Fruit fly (Drosophila melanogaster) whole organism, pupa: ENCODE data around the gene Cdk8.

ENCODE experiments used
- CG10348 ChIP-seq: fragments of 200-800 bp; sonication (Bioruptor generic); IDR thresholded peaks from 2 replicates; pipeline ENCODE4 v1.3.6; 2022; ENCODE audit warnings: missing biosample characterization, missing genetic modification characterization
- CG12605 ChIP-seq: fragments of 200-800 bp; sonication (Bioruptor generic); IDR thresholded peaks from 2 replicates; pipeline ENCODE4 v1.3.6; 2022; ENCODE audit warnings: missing biosample characterization, missing genetic modification characterization
- CG13204 ChIP-seq: fragments of 200-800 bp; sonication (Bioruptor generic); optimal IDR thresholded peaks from 2 replicates; lab custom pipeline; 2018; ENCODE audit warnings: missing biosample characterization, mild to moderate bottlenecking, missing genetic modification characterization, moderate library complexity
- CG9948 ChIP-seq: fragments of 200-800 bp; sonication (Bioruptor generic); optimal IDR thresholded peaks from 2 replicates; lab custom pipeline; 2018; ENCODE audit warnings: missing biosample characterization, mild to moderate bottlenecking, missing genetic modification characterization, moderate library complexity
- D1 ChIP-seq: fragments of 200-800 bp; sonication (Bioruptor generic); optimal IDR thresholded peaks from 2 replicates; lab custom pipeline; 2018; ENCODE audit warnings: missing biosample characterization, mild to moderate bottlenecking, missing genetic modification characterization, moderate library complexity
- EcR ChIP-seq: fragments of 200-800 bp; sonication (Bioruptor generic); optimal IDR thresholded peaks from 3 replicates; lab custom pipeline; 2019; ENCODE audit warnings: missing biosample characterization, missing genetic modification characterization, mild to moderate bottlenecking, moderate library complexity, missing genetic modification reagents
- rn ChIP-seq: fragments of 200-800 bp; sonication (Bioruptor generic); IDR thresholded peaks from 2 replicates; pipeline ENCODE4 v1.3.6; 2022; ENCODE audit warnings: missing biosample characterization, missing genetic modification characterization

DNA sequence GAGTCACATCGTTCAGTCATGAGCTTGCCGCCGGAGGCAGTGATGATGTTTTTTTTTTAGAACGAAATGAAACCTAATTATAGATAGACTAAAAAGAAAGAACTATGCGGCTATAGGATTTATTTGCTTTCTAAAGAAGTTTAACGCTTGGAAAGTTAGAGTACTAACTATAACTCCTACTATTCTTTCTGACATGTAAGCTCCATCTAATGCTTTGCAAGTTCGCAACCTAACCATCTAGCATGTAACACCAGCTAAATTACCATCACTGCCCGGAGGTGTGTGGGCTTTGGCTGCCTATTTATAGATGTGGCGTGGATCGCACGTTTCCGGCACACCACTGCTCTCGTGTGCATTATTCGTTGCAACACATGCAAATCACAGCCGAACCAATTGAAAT, 3.6 kb upstream of the Cdk8 start:
- TF ChIP-seq CG13204 (GFP tag; lab: Kevin White, UChicago): no peak
- no peak for TF ChIP-seq CG12605 (GFP tag; lab: Robert Waterston, UW)
- no peak for TF ChIP-seq rn (GFP tag; lab: Robert Waterston, UW)
- TF ChIP-seq CG10348 (GFP tag; lab: Robert Waterston, UW): no peak
- no peak for TF ChIP-seq EcR
- no peak for TF ChIP-seq D1 (tag; lab: Kevin White, UChicago)
- no peak for TF ChIP-seq CG9948 (tag; lab: Kevin White, UChicago)
